Fruit fly (Drosophila melanogaster) whole organism, embryonic: ENCODE results near the gene Kif3C.

Experiments used
- Aef1 ChIP-seq: fragments of 200-800 bp; sonication (Bioruptor generic); IDR thresholded peaks from 3 replicates; pipeline ENCODE4 v1.3.6; 2022; ENCODE audit warnings: missing biosample characterization, missing genetic modification characterization
- Bgb ChIP-seq: fragments of 200-800 bp; sonication (Bioruptor generic); IDR thresholded peaks from 2 replicates; pipeline ENCODE4 v1.3.6; 2022; ENCODE audit warnings: missing biosample characterization, missing genetic modification characterization; ENCODE audit not compliant: partially characterized antibody
- Bteb2 ChIP-seq: fragments of 200-800 bp; sonication (Bioruptor generic); optimal IDR thresholded peaks from 2 replicates; lab custom pipeline; 2016; ENCODE audit warnings: missing biosample characterization, missing genetic modification characterization
- CG10431 ChIP-seq: fragments of 200-800 bp; sonication (Bioruptor generic); optimal IDR thresholded peaks from 3 replicates; lab custom pipeline; 2018; ENCODE audit warnings: missing biosample characterization, mild to moderate bottlenecking, missing genetic modification characterization
- CG11696 ChIP-seq: fragments of 200-800 bp; sonication (Bioruptor generic); IDR thresholded peaks from 2 replicates; pipeline ENCODE4 v1.3.6; 2022; ENCODE audit warnings: missing biosample characterization, missing genetic modification characterization
- CG12769 ChIP-seq: fragments of 200-800 bp; sonication (Bioruptor generic); optimal IDR thresholded peaks from 2 replicates; lab custom pipeline; 2019; ENCODE audit warnings: missing biosample characterization, mild to moderate bottlenecking, missing genetic modification characterization, moderate library complexity
- CG13123 ChIP-seq: fragments of 200-800 bp; sonication (Bioruptor generic); optimal IDR thresholded peaks from 2 replicates; lab custom pipeline; 2016; ENCODE audit warnings: missing biosample characterization, missing genetic modification characterization
- CG13296 ChIP-seq: fragments of 200-800 bp; sonication (Bioruptor generic); optimal IDR thresholded peaks from 3 replicates; lab custom pipeline; 2018; ENCODE audit warnings: missing biosample characterization, mild to moderate bottlenecking, missing genetic modification characterization
- CG13775 ChIP-seq: fragments of 200-800 bp; sonication (Bioruptor generic); optimal IDR thresholded peaks from 3 replicates; lab custom pipeline; 2017; ENCODE audit warnings: missing biosample characterization, mild to moderate bottlenecking, missing genetic modification characterization
- CG13894 ChIP-seq: fragments of 200-800 bp; sonication (Bioruptor generic); optimal IDR thresholded peaks from 3 replicates; lab custom pipeline; 2018; ENCODE audit warnings: missing biosample characterization, mild to moderate bottlenecking, missing genetic modification characterization, moderate library complexity
- CG1602 ChIP-seq: fragments of 200-800 bp; sonication (Bioruptor generic); optimal IDR thresholded peaks from 3 replicates; lab custom pipeline; 2016; ENCODE audit warnings: missing biosample characterization, missing genetic modification characterization
- CG17802 ChIP-seq: fragments of 200-800 bp; sonication (Bioruptor generic); optimal IDR thresholded peaks from 2 replicates; lab custom pipeline; 2018; ENCODE audit warnings: missing biosample characterization, mild to moderate bottlenecking, missing genetic modification characterization, moderate library complexity
- CG1792 ChIP-seq: fragments of 200-800 bp; sonication (Bioruptor generic); optimal IDR thresholded peaks from 2 replicates; lab custom pipeline; 2016; ENCODE audit warnings: missing biosample characterization, missing genetic modification characterization
- CG18262 ChIP-seq: fragments of 200-800 bp; optimal IDR thresholded peaks from 3 replicates; lab custom pipeline; 2019; ENCODE audit warnings: missing biosample characterization, mild to moderate bottlenecking, missing genetic modification characterization, moderate library complexity
- CG2875 ChIP-seq: fragments of 200-800 bp; sonication (Bioruptor generic); optimal IDR thresholded peaks from 2 replicates; lab custom pipeline; 2017; ENCODE audit warnings: missing biosample characterization, mild to moderate bottlenecking, missing genetic modification characterization, missing genetic modification reagents
- CG3838 ChIP-seq: fragments of 200-800 bp; sonication (Bioruptor generic); optimal IDR thresholded peaks from 3 replicates; lab custom pipeline; 2016; ENCODE audit warnings: missing biosample characterization, missing genetic modification characterization
- CG3995 ChIP-seq: fragments of 200-800 bp; sonication (Bioruptor generic); optimal IDR thresholded peaks from 3 replicates; lab custom pipeline; 2016; ENCODE audit warnings: missing biosample characterization, missing genetic modification characterization
- CG5180 ChIP-seq: fragments of 200-800 bp; sonication (Bioruptor generic); optimal IDR thresholded peaks from 3 replicates; lab custom pipeline; 2017; ENCODE audit warnings: missing biosample characterization, missing genetic modification characterization, mild to moderate bottlenecking, moderate library complexity, missing genetic modification reagents
- CG7928 ChIP-seq: fragments of 200-800 bp; sonication (Bioruptor generic); optimal IDR thresholded peaks from 2 replicates; lab custom pipeline; 2017; ENCODE audit warnings: missing biosample characterization, mild to moderate bottlenecking, missing genetic modification characterization
- CG8478 ChIP-seq: fragments of >200 bp; optimal IDR thresholded peaks from 2 replicates; lab custom pipeline; 2018
- CG9437 ChIP-seq: fragments of 200-800 bp; sonication (Bioruptor generic); optimal IDR thresholded peaks from 2 replicates; lab custom pipeline; 2018; ENCODE audit warnings: missing biosample characterization, mild to moderate bottlenecking, missing genetic modification characterization
- Fer1 ChIP-seq: fragments of 200-800 bp; sonication (Bioruptor generic); optimal IDR thresholded peaks from 2 replicates; lab custom pipeline; 2017; ENCODE audit warnings: missing biosample characterization, mild to moderate bottlenecking, missing genetic modification characterization
- Gsc ChIP-seq: fragments of 200-800 bp; sonication (Bioruptor generic); IDR thresholded peaks from 2 replicates; pipeline ENCODE4 v1.3.6; 2022; ENCODE audit warnings: missing biosample characterization, missing genetic modification characterization
- HHEX ChIP-seq: fragments of 200-800 bp; sonication (Bioruptor generic); optimal IDR thresholded peaks from 3 replicates; lab custom pipeline; 2017; ENCODE audit warnings: missing biosample characterization, mild to moderate bottlenecking, missing genetic modification characterization, missing genetic modification reagents
- Hr39 ChIP-seq: fragments of >200 bp; optimal IDR thresholded peaks from 2 replicates; lab custom pipeline; 2017
- Hsf ChIP-seq: fragments of 200-800 bp; sonication (Bioruptor generic); optimal IDR thresholded peaks from 3 replicates; lab custom pipeline; 2016; ENCODE audit warnings: missing biosample characterization, missing genetic modification characterization
- Med ChIP-seq: fragments of 200-800 bp; sonication (Bioruptor generic); peaks from one replicate; lab custom pipeline; 2016; ENCODE audit warnings: missing biosample characterization, missing genetic modification characterization, mild to moderate bottlenecking, inconsistent platforms, moderate library complexity
- Oaz ChIP-seq: fragments of 200-800 bp; sonication (Bioruptor generic); IDR thresholded peaks from 2 replicates; pipeline ENCODE4 v1.3.6; 2022; ENCODE audit warnings: missing biosample characterization, missing genetic modification characterization
- Opbp ChIP-seq: fragments of 200-800 bp; sonication (Bioruptor generic); IDR thresholded peaks from 3 replicates; pipeline ENCODE4 v1.3.6; 2022; ENCODE audit warnings: missing biosample characterization, missing genetic modification characterization; ENCODE audit not compliant: partially characterized antibody
- ap ChIP-seq: fragments of 200-800 bp; sonication (Bioruptor generic); IDR thresholded peaks from 2 replicates; pipeline ENCODE4 v1.3.6; 2022; ENCODE audit warnings: missing biosample characterization, missing genetic modification characterization
- cad ChIP-seq: fragments of >200 bp; optimal IDR thresholded peaks from 2 replicates; lab custom pipeline; 2017; ENCODE audit warnings: missing biosample characterization, missing genetic modification characterization
- chif ChIP-seq, 2 experiments: fragments of 200-800 bp; sonication (Bioruptor generic); optimal IDR thresholded peaks; 3 replicates each; lab custom pipeline; 2016; ENCODE audit warnings: missing biosample characterization in 2 of 2, missing genetic modification characterization in 2 of 2
- da ChIP-seq: fragments of 200-800 bp; sonication (Bioruptor generic); optimal IDR thresholded peaks from 2 replicates; lab custom pipeline; 2016; ENCODE audit warnings: missing biosample characterization, missing genetic modification characterization
- disco-r ChIP-seq: fragments of 200-800 bp; sonication (Bioruptor generic); optimal IDR thresholded peaks from 2 replicates; lab custom pipeline; 2016; ENCODE audit warnings: missing biosample characterization, missing genetic modification characterization
- dysf ChIP-seq: fragments of 200-800 bp; sonication (Bioruptor generic); IDR thresholded peaks from 3 replicates; pipeline ENCODE4 v1.3.6; 2022; ENCODE audit warnings: missing biosample characterization, missing genetic modification characterization
- emc ChIP-seq: fragments of 200-800 bp; sonication (Bioruptor generic); optimal IDR thresholded peaks from 2 replicates; lab custom pipeline; 2016; ENCODE audit warnings: missing biosample characterization, missing genetic modification characterization
- esg ChIP-seq: fragments of 200-800 bp; sonication (Bioruptor generic); conservative IDR thresholded peaks from 2 replicates; pipeline ENCODE4 v1.3.6; 2022; ENCODE audit warnings: missing biosample characterization, missing genetic modification characterization
- fd102C ChIP-seq: fragments of 200-800 bp; sonication (Bioruptor generic); optimal IDR thresholded peaks from 2 replicates; lab custom pipeline; 2018; ENCODE audit warnings: missing biosample characterization, mild to moderate bottlenecking, missing genetic modification characterization, moderate library complexity
- gcm ChIP-seq: fragments of 200-800 bp; sonication (Bioruptor generic); optimal IDR thresholded peaks from 2 replicates; lab custom pipeline; 2019; ENCODE audit warnings: missing biosample characterization, mild to moderate bottlenecking, missing genetic modification characterization, moderate library complexity
- gem ChIP-seq: fragments of 200-800 bp; sonication (Bioruptor generic); optimal IDR thresholded peaks from 2 replicates; lab custom pipeline; 2019; ENCODE audit warnings: missing biosample characterization, mild to moderate bottlenecking, missing genetic modification characterization, moderate library complexity
- grn ChIP-seq: fragments of 200-800 bp; sonication (Bioruptor generic); optimal IDR thresholded peaks from 3 replicates; lab custom pipeline; 2017; ENCODE audit warnings: missing biosample characterization, missing genetic modification characterization
- jing ChIP-seq: fragments of 200-800 bp; sonication (Bioruptor generic); optimal IDR thresholded peaks from 2 replicates; lab custom pipeline; 2018; ENCODE audit warnings: missing biosample characterization, mild to moderate bottlenecking, missing genetic modification characterization
- phol ChIP-seq: fragments of 200-800 bp; sonication (Bioruptor generic); optimal IDR thresholded peaks from 3 replicates; lab custom pipeline; 2018; ENCODE audit warnings: missing biosample characterization, mild to moderate bottlenecking, missing genetic modification characterization, moderate library complexity
- sc ChIP-seq, 3 experiments: fragments of >200 bp in 2 of 3; fragments of 200-800 bp in 1 of 3; sonication (Bioruptor generic) in 1 of 3; optimal IDR thresholded peaks; 2 replicates in 2 of 3; 3 replicates in 1 of 3; lab custom pipeline; 2017; ENCODE audit warnings: mild to moderate bottlenecking in 1 of 3, missing biosample characterization in 1 of 3, missing genetic modification characterization in 1 of 3, missing genetic modification reagents in 1 of 3
- ssp ChIP-seq: fragments of 200-800 bp; sonication (Bioruptor generic); IDR thresholded peaks from 2 replicates; pipeline ENCODE4 v1.3.6; 2022; ENCODE audit warnings: missing biosample characterization, missing genetic modification characterization
- tap ChIP-seq: fragments of 200-800 bp; optimal IDR thresholded peaks from 3 replicates; lab custom pipeline; 2019; ENCODE audit warnings: missing biosample characterization, mild to moderate bottlenecking, missing genetic modification characterization, moderate library complexity
- unpg ChIP-seq: fragments of 200-800 bp; sonication (Bioruptor generic); optimal IDR thresholded peaks from 3 replicates; lab custom pipeline; 2018; ENCODE audit warnings: missing biosample characterization, mild to moderate bottlenecking, missing genetic modification characterization, moderate library complexity
- usp ChIP-seq: fragments of >200 bp; optimal IDR thresholded peaks from 2 replicates; lab custom pipeline; 2017; ENCODE audit warnings: missing biosample characterization, missing genetic modification characterization

Kif3C gene

dm6 chr4:1112867-1113769, 34.1 kb upstream of the Kif3C start (continued):
- TF ChIP-seq jing (GFP tag; lab: Kevin White, UChicago) = peak; percentile 82
- peak; percentile 42 for TF ChIP-seq CG3995 (GFP tag; lab: Kevin White, UChicago)
- TF ChIP-seq CG2875 (GFP tag; lab: Kevin White, UChicago) = peak; percentile 92
- peak; percentile 91 for TF ChIP-seq Fer1 (GFP tag; lab: Kevin White, UChicago)
- no peak for TF ChIP-seq Hr39 (lab: Kevin White, UChicago)
- TF ChIP-seq sc (optimal IDR thresholded peaks at IDR 0.05; lab: Kevin White, UChicago) = no peak
- TF ChIP-seq sc (GFP tag; optimal IDR thresholded peaks at IDR 0.05; lab: Kevin White, UChicago) = peak; percentile 82
- TF ChIP-seq Gsc (GFP tag; lab: Robert Waterston, UW) = no peak
- no peak; the same call in 2 of the 3 replicates for TF ChIP-seq Aef1 (GFP tag; lab: Robert Waterston, UW)
- peak; percentile 50 for TF ChIP-seq da (GFP tag; lab: Kevin White, UChicago)
- TF ChIP-seq Opbp (GFP tag; lab: Robert Waterston, UW) = no peak
- TF ChIP-seq esg (GFP tag; lab: Robert Waterston, UW) = no peak; the same call in 1 of the 2 replicates
- TF ChIP-seq chif (GFP tag; optimal IDR thresholded peaks at IDR 0.05; lab: Kevin White, UChicago) = peak; percentile 94 to 96
- peak; percentile 94 for TF ChIP-seq gcm (GFP tag; lab: Kevin White, UChicago)
- TF ChIP-seq ssp (GFP tag; lab: Robert Waterston, UW) = no peak; the same call in 1 of the 2 replicates
- peak; percentile 52 for TF ChIP-seq CG10431 (GFP tag; lab: Kevin White, UChicago)
- peak; percentile 98 for TF ChIP-seq gem (tag; lab: Kevin White, UChicago)
- no peak for TF ChIP-seq CG13894 (tag; lab: Kevin White, UChicago)
- TF ChIP-seq phol = peak; percentile 93
- TF ChIP-seq Med = peak; percentile 99
- TF ChIP-seq CG13123 (GFP tag; lab: Kevin White, UChicago) = peak; percentile 76
- no peak for TF ChIP-seq cad
- TF ChIP-seq dysf = no peak; the same call in 2 of the 3 replicates
- TF ChIP-seq tap (tag; lab: Kevin White, UChicago) = peak; percentile 89
- peak; percentile 93 for TF ChIP-seq CG1792 (GFP tag; lab: Kevin White, UChicago)
- peak; percentile 61 for TF ChIP-seq fd102C
- no peak for TF ChIP-seq CG8478 (lab: Kevin White, UChicago)
- no peak for TF ChIP-seq Oaz (GFP tag; lab: Robert Waterston, UW)
- TF ChIP-seq Bgb (GFP tag; lab: Robert Waterston, UW) = peak; percentile 64; the same call in 1 of the 2 replicates
- TF ChIP-seq CG12769 (tag; lab: Kevin White, UChicago) = peak; percentile 86
- TF ChIP-seq CG18262 (tag; lab: Kevin White, UChicago) = peak; percentile 96
- peak; percentile 70 for TF ChIP-seq CG17802 (tag; lab: Kevin White, UChicago)
- TF ChIP-seq HHEX = peak; percentile 87
- no peak; the same call in 1 of the 2 replicates for TF ChIP-seq ap (GFP tag; lab: Robert Waterston, UW)
- TF ChIP-seq CG7928 (GFP tag; lab: Kevin White, UChicago) = peak; percentile 30
- TF ChIP-seq CG11696 (GFP tag; lab: Robert Waterston, UW) = no peak; the same call in 1 of the 2 replicates
- peak; percentile 77 for TF ChIP-seq CG9437 (GFP tag; lab: Kevin White, UChicago)
- TF ChIP-seq CG13775 (GFP tag; lab: Kevin White, UChicago) = peak; percentile 92
- peak; percentile 77 for TF ChIP-seq CG13296 (GFP tag; lab: Kevin White, UChicago)
- peak; percentile 80 for TF ChIP-seq CG3838 (GFP tag; lab: Kevin White, UChicago)
- peak; percentile 93 for TF ChIP-seq Bteb2 (GFP tag; lab: Kevin White, UChicago)
- peak; percentile 79 for TF ChIP-seq CG5180 (GFP tag; lab: Kevin White, UChicago)
- TF ChIP-seq unpg (GFP tag; lab: Kevin White, UChicago) = peak; percentile 96
- TF ChIP-seq CG1602 (GFP tag; lab: Kevin White, UChicago) = peak; percentile 95
- TF ChIP-seq emc (GFP tag; lab: Kevin White, UChicago) = peak; percentile 69
- no peak for TF ChIP-seq usp
- peak; percentile 85 for TF ChIP-seq disco-r (GFP tag; lab: Kevin White, UChicago)
- TF ChIP-seq Hsf (GFP tag; lab: Kevin White, UChicago) = peak; percentile 96
- peak; percentile 84 for TF ChIP-seq grn (GFP tag; lab: Kevin White, UChicago)
